Fruit fly (Drosophila melanogaster): ENCODE measurements around the gene Unc-76.

The Unc-76 gene

dm6 chrX:2123965-2124688 lies 43.7 kb downstream of the Unc-76 start (continued):
- TF ChIP-seq CG6689 (GFP tag; IDR thresholded peaks at IDR 0.05) (peak; percentile 96), CG14050 (GFP tag; IDR thresholded peaks at IDR 0.05) (peak; percentile 85), HLH54F (GFP tag; optimal IDR thresholded peaks at IDR 0.05) (peak; percentile 84), gcm (GFP tag; optimal IDR thresholded peaks at IDR 0.05) (peak; percentile 98), NC2α (GFP tag; optimal IDR thresholded peaks at IDR 0.05) (peak; percentile 62), CG17568 (GFP tag; optimal IDR thresholded peaks at IDR 0.05) (peak; percentile 82), CG11398 (GFP tag; optimal IDR thresholded peaks at IDR 0.05) (peak; percentile 6), Elba2 (GFP tag; optimal IDR thresholded peaks at IDR 0.05) (peak; percentile 73), CG6654 (GFP tag; optimal IDR thresholded peaks at IDR 0.05) (peak; percentile 92), hkb (optimal IDR thresholded peaks at IDR 0.05) (no peak), hkb (GFP tag; IDR thresholded peaks at IDR 0.05) (peak; percentile 93), esg (GFP tag; conservative IDR thresholded peaks at IDR 0.05) (peak; percentile 91), HHEX (GFP tag; optimal IDR thresholded peaks at IDR 0.05) (peak; percentile 97), Ets97D (GFP tag; optimal IDR thresholded peaks at IDR 0.05) (peak; percentile 27), Nf-YB (GFP tag; optimal IDR thresholded peaks at IDR 0.05) (peak; percentile 75), dpn (GFP tag; optimal IDR thresholded peaks at IDR 0.05) (peak; percentile 79 to 95), CG11093 (GFP tag; IDR thresholded peaks at IDR 0.05) (peak; percentile 92), jigr1 (GFP tag; IDR thresholded peaks at IDR 0.05) (peak; percentile 88; the same call in 2 of the 3 replicates), slbo (GFP tag; IDR thresholded peaks at IDR 0.05) (peak; percentile 95), CG4820 (GFP tag; optimal IDR thresholded peaks at IDR 0.05) (peak; percentile 94), odd (GFP tag; optimal IDR thresholded peaks at IDR 0.05) (peak; percentile 98), tup (GFP tag; optimal IDR thresholded peaks at IDR 0.05) (peak; percentile 91), CG3163 (GFP tag; optimal IDR thresholded peaks at IDR 0.05) (no peak), ato (GFP tag; IDR thresholded peaks at IDR 0.05; ENCODE audit: partially characterized antibody) (no peak), Hr51 (GFP tag; optimal IDR thresholded peaks at IDR 0.05) (peak; percentile 86 to 98), bab2 (GFP tag; optimal IDR thresholded peaks at IDR 0.05) (peak; percentile 82), CG14667 (GFP tag; IDR thresholded peaks at IDR 0.05) (peak; percentile 87), CG15269 (tag; optimal IDR thresholded peaks at IDR 0.05) (peak; percentile 97), CG30403 (GFP tag; optimal IDR thresholded peaks at IDR 0.05) (peak; percentile 92), CG1792 (GFP tag; optimal IDR thresholded peaks at IDR 0.05) (peak; percentile 73), CG7556 (GFP tag; optimal IDR thresholded peaks at IDR 0.05) (peak; percentile 99), CG34376 (GFP tag; optimal IDR thresholded peaks at IDR 0.05) (no peak), pho (GFP tag; optimal IDR thresholded peaks at IDR 0.05) (peak; percentile 72), CG10431 (GFP tag; optimal IDR thresholded peaks at IDR 0.05) (peak; percentile 94), CG10209 (GFP tag; optimal IDR thresholded peaks at IDR 0.05) (peak; percentile 99), gfzf (GFP tag; optimal IDR thresholded peaks at IDR 0.05) (no peak), CG9817 (tag; optimal IDR thresholded peaks at IDR 0.05) (peak; percentile 96), ab (GFP tag; optimal IDR thresholded peaks at IDR 0.05) (peak; percentile 89), wek (GFP tag; optimal IDR thresholded peaks at IDR 0.05) (peak; percentile 74), dan (GFP tag; IDR thresholded peaks at IDR 0.05) (peak; percentile 75), CG1832 (GFP tag; optimal IDR thresholded peaks at IDR 0.05) (peak; percentile 21), phol (tag; optimal IDR thresholded peaks at IDR 0.05) (peak; percentile 98), tio (GFP tag; optimal IDR thresholded peaks at IDR 0.05) (peak; percentile 94), CG2199 (GFP tag; IDR thresholded peaks at IDR 0.05) (peak; percentile 79; the same call in 2 of the 3 replicates), usp (GFP tag; optimal IDR thresholded peaks at IDR 0.05) (no peak), Tbp (GFP tag; optimal IDR thresholded peaks at IDR 0.05) (no peak), Bteb2 (GFP tag; optimal IDR thresholded peaks at IDR 0.05) (peak; percentile 19), Lim3 (GFP tag; IDR thresholded peaks at IDR 0.05) (peak; percentile 81), Antp (GFP tag; optimal IDR thresholded peaks at IDR 0.05) (peak; percentile 90), CG1024 (GFP tag; IDR thresholded peaks at IDR 0.05) (peak; percentile 74)
